Fruit fly (Drosophila melanogaster) whole organism, embryonic: ENCODE measurements around the gene CG11655.

Experiments used
- ATbp ChIP-seq: fragments of 200-800 bp; sonication (Bioruptor generic); optimal IDR thresholded peaks from 2 replicates; lab custom pipeline; 2017; ENCODE audit warnings: missing biosample characterization, mild to moderate bottlenecking, missing genetic modification characterization, missing genetic modification reagents
- Bgb ChIP-seq: fragments of 200-800 bp; sonication (Bioruptor generic); IDR thresholded peaks from 2 replicates; pipeline ENCODE4 v1.3.6; 2022; ENCODE audit warnings: missing biosample characterization, missing genetic modification characterization; ENCODE audit not compliant: partially characterized antibody
- CG11456 ChIP-seq: fragments of 200-800 bp; sonication (Bioruptor generic); IDR thresholded peaks from 3 replicates; pipeline ENCODE4 v1.3.6; 2022; ENCODE audit warnings: missing biosample characterization, missing genetic modification characterization
- CG14860 ChIP-seq: fragments of 200-800 bp; sonication (Bioruptor generic); IDR thresholded peaks from 3 replicates; pipeline ENCODE4 v1.3.6; 2022; ENCODE audit warnings: missing biosample characterization, missing genetic modification characterization; ENCODE audit not compliant: partially characterized antibody
- CG15073 ChIP-seq: fragments of 200-800 bp; sonication (Bioruptor generic); optimal IDR thresholded peaks from 2 replicates; lab custom pipeline; 2016; ENCODE audit warnings: missing biosample characterization, missing genetic modification characterization
- CG1529 ChIP-seq: fragments of 200-800 bp; sonication (Bioruptor generic); optimal IDR thresholded peaks from 3 replicates; lab custom pipeline; 2018; ENCODE audit warnings: missing biosample characterization, missing genetic modification characterization
- CG1603 ChIP-seq: fragments of 200-800 bp; sonication (Bioruptor generic); optimal IDR thresholded peaks from 2 replicates; lab custom pipeline; 2019; ENCODE audit warnings: missing biosample characterization, mild to moderate bottlenecking, missing genetic modification characterization, moderate library complexity
- CG17186 ChIP-seq: fragments of 200-800 bp; sonication (Bioruptor generic); optimal IDR thresholded peaks from 3 replicates; lab custom pipeline; 2017; ENCODE audit warnings: missing biosample characterization, missing genetic modification reagents, missing genetic modification characterization
- CG17912 ChIP-seq: fragments of 200-800 bp; sonication (Bioruptor generic); optimal IDR thresholded peaks from 2 replicates; lab custom pipeline; 2018; ENCODE audit warnings: missing biosample characterization, mild to moderate bottlenecking, missing genetic modification characterization
- CG18011 ChIP-seq: fragments of 200-800 bp; sonication (Bioruptor generic); optimal IDR thresholded peaks from 2 replicates; lab custom pipeline; 2017; ENCODE audit warnings: missing biosample characterization, missing genetic modification characterization, mild to moderate bottlenecking, moderate library complexity, missing genotype
- CG34224 ChIP-seq: fragments of 200-800 bp; sonication (Bioruptor generic); IDR thresholded peaks from 3 replicates; pipeline ENCODE4 v1.3.6; 2022; ENCODE audit warnings: missing biosample characterization, missing genetic modification characterization; ENCODE audit not compliant: partially characterized antibody
- CG3847 ChIP-seq: fragments of 200-800 bp; sonication (Bioruptor generic); IDR thresholded peaks from 2 replicates; pipeline ENCODE4 v1.3.6; 2022; ENCODE audit warnings: missing biosample characterization, missing genetic modification characterization
- CG4328 ChIP-seq: fragments of 200-800 bp; sonication (Bioruptor generic); optimal IDR thresholded peaks from 3 replicates; lab custom pipeline; 2017; ENCODE audit warnings: missing biosample characterization, missing genetic modification reagents, missing genetic modification characterization
- CG4707 ChIP-seq: fragments of 200-800 bp; sonication (Bioruptor generic); optimal IDR thresholded peaks from 2 replicates; lab custom pipeline; 2018; ENCODE audit warnings: missing biosample characterization, mild to moderate bottlenecking, missing genetic modification characterization, moderate library complexity
- CG8359 ChIP-seq: fragments of 200-800 bp; sonication (Bioruptor generic); optimal IDR thresholded peaks from 2 replicates; lab custom pipeline; 2017; ENCODE audit warnings: missing biosample characterization, mild to moderate bottlenecking, missing genetic modification characterization, borderline replicate concordance
- CG8765 ChIP-seq: fragments of 200-800 bp; sonication (Bioruptor generic); IDR thresholded peaks from 2 replicates; pipeline ENCODE4 v1.3.6; 2022; ENCODE audit warnings: missing biosample characterization, missing genetic modification characterization
- D19A ChIP-seq: fragments of 200-800 bp; optimal IDR thresholded peaks from 3 replicates; lab custom pipeline; 2019; ENCODE audit warnings: missing biosample characterization, mild to moderate bottlenecking, missing genetic modification characterization, moderate library complexity
- Dref ChIP-seq: fragments of 200-800 bp; sonication (Bioruptor generic); IDR thresholded peaks from 2 replicates; pipeline ENCODE4 v1.3.6; 2022; ENCODE audit warnings: missing biosample characterization, missing genetic modification characterization
- Hr78 ChIP-seq, 2 experiments: fragments of 200-800 bp in 1 of 2; fragments of >200 bp in 1 of 2; sonication (Bioruptor generic) in 1 of 2; optimal IDR thresholded peaks; 2 replicates each; lab custom pipeline; 2017 to 2019; ENCODE audit warnings: missing biosample characterization in 2 of 2, missing genetic modification characterization in 2 of 2, mild to moderate bottlenecking in 1 of 2, moderate library complexity in 1 of 2
- MBD-R2 ChIP-seq: fragments of 200-800 bp; sonication (Bioruptor generic); IDR thresholded peaks from 2 replicates; pipeline ENCODE4 v1.3.6; 2022; ENCODE audit warnings: missing biosample characterization, missing genetic modification characterization
- Med ChIP-seq: fragments of 200-800 bp; sonication (Bioruptor generic); peaks from one replicate; lab custom pipeline; 2016; ENCODE audit warnings: missing biosample characterization, missing genetic modification characterization, mild to moderate bottlenecking, inconsistent platforms, moderate library complexity
- Nf-YC ChIP-seq: fragments of 200-800 bp; optimal IDR thresholded peaks from 3 replicates; lab custom pipeline; 2019; ENCODE audit warnings: missing biosample characterization, mild to moderate bottlenecking, missing genetic modification characterization, moderate library complexity
- Rfx ChIP-seq: fragments of 200-800 bp; sonication (Bioruptor generic); IDR thresholded peaks from 2 replicates; pipeline ENCODE4 v1.3.6; 2022; ENCODE audit warnings: missing biosample characterization, missing genetic modification characterization
- Sry-β ChIP-seq: fragments of 200-800 bp; sonication (Bioruptor generic); optimal IDR thresholded peaks from 2 replicates; lab custom pipeline; 2018; ENCODE audit warnings: missing biosample characterization, mild to moderate bottlenecking, missing genetic modification characterization, moderate library complexity
- chinmo ChIP-seq: fragments of 200-800 bp; sonication (Bioruptor generic); IDR thresholded peaks from 4 replicates; pipeline ENCODE4 v1.3.6; 2022; ENCODE audit warnings: missing biosample characterization, missing genetic modification characterization; ENCODE audit not compliant: partially characterized antibody
- crp ChIP-seq, 2 experiments: fragments of 200-800 bp; sonication (Bioruptor generic); optimal IDR thresholded peaks; 2 replicates in 1 of 2; 3 replicates in 1 of 2; lab custom pipeline; 2017; ENCODE audit warnings: missing biosample characterization in 2 of 2, missing genetic modification characterization in 2 of 2, mild to moderate bottlenecking in 1 of 2, moderate library complexity in 1 of 2
- dati ChIP-seq: fragments of 200-800 bp; sonication (Bioruptor generic); IDR thresholded peaks from 2 replicates; pipeline ENCODE4 v1.3.6; 2022; ENCODE audit warnings: missing biosample characterization, missing genetic modification characterization
- dmrt99B ChIP-seq: fragments of 200-800 bp; sonication (Bioruptor generic); optimal IDR thresholded peaks from 2 replicates; lab custom pipeline; 2018; ENCODE audit warnings: missing biosample characterization, mild to moderate bottlenecking, missing genetic modification characterization, moderate library complexity
- fru ChIP-seq: fragments of >200 bp; optimal IDR thresholded peaks from 2 replicates; lab custom pipeline; 2017
- insv ChIP-seq, 2 experiments: fragments of 200-800 bp; sonication (Bioruptor generic); optimal IDR thresholded peaks; 3 replicates each; lab custom pipeline; 2016 to 2018; ENCODE audit warnings: missing biosample characterization in 2 of 2, missing genetic modification characterization in 2 of 2
- mirr ChIP-seq: fragments of 200-800 bp; sonication (Bioruptor generic); optimal IDR thresholded peaks from 3 replicates; lab custom pipeline; 2018; ENCODE audit warnings: missing biosample characterization, mild to moderate bottlenecking, missing genetic modification characterization
- nerfin-1 ChIP-seq: fragments of 200-800 bp; sonication (Bioruptor generic); optimal IDR thresholded peaks from 3 replicates; lab custom pipeline; 2019; ENCODE audit warnings: missing biosample characterization, mild to moderate bottlenecking, missing genetic modification characterization, moderate library complexity
- pfk ChIP-seq: fragments of 200-800 bp; sonication (Bioruptor generic); optimal IDR thresholded peaks from 2 replicates; lab custom pipeline; 2018; ENCODE audit warnings: missing biosample characterization, mild to moderate bottlenecking, missing genetic modification characterization, moderate library complexity
- pzg ChIP-seq: fragments of 200-800 bp; sonication (Bioruptor generic); optimal IDR thresholded peaks from 3 replicates; lab custom pipeline; 2018; ENCODE audit warnings: missing biosample characterization, mild to moderate bottlenecking, missing genetic modification characterization, moderate library complexity
- sens ChIP-seq: fragments of 200-800 bp; sonication (Bioruptor generic); peaks from one replicate; lab custom pipeline; 2016; ENCODE audit warnings: missing biosample characterization, missing genetic modification characterization
- sob ChIP-seq: fragments of 200-800 bp; sonication (Bioruptor generic); IDR thresholded peaks from 2 replicates; pipeline ENCODE4 v1.3.6; 2022; ENCODE audit warnings: missing biosample characterization, missing genetic modification characterization
- tna ChIP-seq: fragments of 200-800 bp; sonication (Bioruptor generic); IDR thresholded peaks from 2 replicates; pipeline ENCODE4 v1.3.6; 2022; ENCODE audit warnings: missing biosample characterization, missing genetic modification characterization; ENCODE audit not compliant: partially characterized antibody
- zfh1 ChIP-seq: fragments of 200-800 bp; sonication (Bioruptor generic); IDR thresholded peaks from 3 replicates; pipeline ENCODE4 v1.3.6; 2022; ENCODE audit warnings: missing biosample characterization, missing genetic modification characterization

Gene CG11655

dm6 chrX:15465410-15465809 is 12.1 kb downstream of the CG11655 start (continued):
- no peak for TF ChIP-seq CG11456 (GFP tag; lab: Robert Waterston, UW)
- TF ChIP-seq dati: no peak
- TF ChIP-seq CG1529 (GFP tag; lab: Kevin White, UChicago): no peak
- no peak for TF ChIP-seq sob
- no peak for TF ChIP-seq CG18011 (GFP tag; lab: Kevin White, UChicago)
- TF ChIP-seq CG4707: no peak
- TF ChIP-seq CG4328 (GFP tag; lab: Kevin White, UChicago): no peak
- TF ChIP-seq CG1603 (tag; lab: Kevin White, UChicago): no peak
- TF ChIP-seq Sry-β (GFP tag; lab: Kevin White, UChicago): no peak
- no peak for TF ChIP-seq CG17186 (GFP tag; lab: Kevin White, UChicago)
- no peak for TF ChIP-seq CG8765 (GFP tag; lab: Robert Waterston, UW)
- TF ChIP-seq CG8359 (GFP tag; lab: Kevin White, UChicago): no peak
- no peak for TF ChIP-seq pfk (GFP tag; lab: Kevin White, UChicago)
- TF ChIP-seq mirr (GFP tag; lab: Kevin White, UChicago): no peak
- no peak for TF ChIP-seq nerfin-1 (tag; lab: Kevin White, UChicago)
- peak; percentile 94 for TF ChIP-seq chinmo
- no peak for TF ChIP-seq CG17912 (GFP tag; lab: Kevin White, UChicago)
- no peak for TF ChIP-seq sens
- peak; percentile 71 for TF ChIP-seq Med (GFP tag; lab: Kevin White, UChicago)
- TF ChIP-seq ATbp: no peak
- TF ChIP-seq Hr78 (GFP tag; optimal IDR thresholded peaks at IDR 0.05; lab: Kevin White, UChicago): peak in 1 of 2 experiments; percentile 98
- no peak for TF ChIP-seq dmrt99B (tag; lab: Kevin White, UChicago)
- no peak; the same call in 2 of the 3 replicates for TF ChIP-seq CG34224 (GFP tag; lab: Robert Waterston, UW)
- peak; percentile 35 for TF ChIP-seq Nf-YC
- TF ChIP-seq tna: no peak
- TF ChIP-seq CG3847 (GFP tag; lab: Robert Waterston, UW): no peak
- peak; percentile 41; the same call in 1 of the 2 replicates for TF ChIP-seq Bgb (GFP tag; lab: Robert Waterston, UW)
- TF ChIP-seq CG15073 (GFP tag; lab: Kevin White, UChicago): no peak
- TF ChIP-seq, all 482 proteins: peak for 31

DNA sequence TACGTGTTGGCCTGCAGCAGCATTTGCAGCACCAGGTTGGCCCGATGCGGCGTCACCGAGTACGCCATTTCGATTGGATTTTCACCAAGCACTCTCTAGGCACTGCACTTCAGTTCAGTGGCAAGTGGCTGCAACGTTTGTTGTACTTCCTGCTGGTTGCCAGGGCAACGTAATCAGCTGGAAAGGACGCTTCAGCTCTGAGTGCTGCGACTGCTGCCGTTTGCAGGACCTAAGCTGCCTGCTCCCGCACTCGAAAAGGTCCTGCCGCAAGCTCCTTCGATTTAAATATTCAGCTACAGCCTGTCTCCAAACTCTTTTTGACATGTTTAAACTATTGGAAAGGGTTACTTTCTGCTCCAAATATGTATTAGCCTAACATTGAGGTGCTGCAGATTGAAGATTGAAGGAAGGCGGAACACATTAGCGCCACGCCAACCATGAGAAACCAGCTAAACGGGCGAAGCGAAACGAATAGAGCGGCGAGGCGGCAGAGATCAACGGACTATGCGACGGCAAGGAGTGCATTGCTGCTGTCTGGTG is 14.2 kb downstream of the CG11655 start, which contains the start of the genes CG15642 and CG15641:
CG15642 (minus strand) TSS at position 356 of the 540 bp plus-strand sequence.
CG15641 (plus strand) TSS at position 490 of the 540 bp plus-strand sequence.
- TF ChIP-seq Rfx (GFP tag; lab: Robert Waterston, UW): peak; percentile 69
- TF ChIP-seq pzg (GFP tag; lab: Kevin White, UChicago): peak; percentile 14
- TF ChIP-seq insv (GFP tag; optimal IDR thresholded peaks at IDR 0.05; lab: Kevin White, UChicago): peak in 1 of 2 experiments; percentile 24
- TF ChIP-seq Dref: peak; percentile 46
- peak in 1 of 2 experiments; percentile 68 for TF ChIP-seq crp (GFP tag; optimal IDR thresholded peaks at IDR 0.05; lab: Kevin White, UChicago)
- no peak for TF ChIP-seq D19A
- no peak for TF ChIP-seq zfh1
- no peak for TF ChIP-seq fru (lab: Kevin White, UChicago)
- peak; percentile 4 for TF ChIP-seq Med (GFP tag; lab: Kevin White, UChicago)
- TF ChIP-seq CG14860 (GFP tag; lab: Robert Waterston, UW): no peak
- no peak for TF ChIP-seq CG34224 (GFP tag; lab: Robert Waterston, UW)
- peak; percentile 95 for TF ChIP-seq CG18011 (GFP tag; lab: Kevin White, UChicago)
- TF ChIP-seq MBD-R2 (GFP tag; lab: Robert Waterston, UW): 0 out of 2 replicates have a peak, but pooled peaks have one; percentile 28
